Worm (Caenorhabditis elegans) whole organism, late embryonic: Measurements from ENCODE around the gene srw-68.

Source experiments
- C08G9.2 ChIP-seq: sonication (generic microtip); optimal IDR thresholded peaks from 2 replicates; lab custom pipeline; 2016; ENCODE audit warnings: mild to moderate bottlenecking, missing genetic modification characterization, moderate library complexity, missing compliant biosample characterization
- K02D7.2 ChIP-seq: sonication (generic microtip); optimal IDR thresholded peaks from 2 replicates; lab custom pipeline; 2017; ENCODE audit warnings: mild to moderate bottlenecking, missing genetic modification characterization, missing compliant biosample characterization
- Y22D7AL.16 ChIP-seq: sonication (generic microtip); optimal IDR thresholded peaks from 2 replicates; lab custom pipeline; 2016; ENCODE audit warnings: missing genetic modification characterization, missing compliant biosample characterization
- ahr-1 ChIP-seq: sonication (generic microtip); optimal IDR thresholded peaks from 2 replicates; lab custom pipeline; 2016; ENCODE audit warnings: missing genetic modification characterization, missing compliant biosample characterization
- ceh-14 ChIP-seq: sonication (generic microtip); optimal IDR thresholded peaks from 2 replicates; lab custom pipeline; 2016; ENCODE audit warnings: missing genotype, missing genetic modification characterization, missing compliant biosample characterization
- ceh-18 ChIP-seq: sonication (generic microtip); optimal IDR thresholded peaks from 2 replicates; lab custom pipeline; 2016; ENCODE audit warnings: missing genetic modification characterization, missing compliant biosample characterization
- ceh-19 ChIP-seq: fragments of 200-800 bp; sonication (Bioruptor generic); optimal IDR thresholded peaks from 2 replicates; lab custom pipeline; 2018; ENCODE audit warnings: mild to moderate bottlenecking, missing genetic modification characterization, missing compliant biosample characterization
- ceh-2 ChIP-seq: sonication (generic microtip); optimal IDR thresholded peaks from 2 replicates; lab custom pipeline; 2016; ENCODE audit warnings: missing genotype, missing genetic modification characterization, missing compliant biosample characterization
- ceh-24 ChIP-seq: sonication (generic microtip); optimal IDR thresholded peaks from 2 replicates; lab custom pipeline; 2016; ENCODE audit warnings: mild to moderate bottlenecking, missing genetic modification characterization, missing compliant biosample characterization
- ceh-31 ChIP-seq: sonication (generic microtip); optimal IDR thresholded peaks from 2 replicates; lab custom pipeline; 2016; ENCODE audit warnings: missing genetic modification characterization, missing compliant biosample characterization
- ceh-34 ChIP-seq: sonication (generic microtip); optimal IDR thresholded peaks from 2 replicates; lab custom pipeline; 2016; ENCODE audit warnings: mild to moderate bottlenecking, missing genetic modification characterization, missing compliant biosample characterization
- ceh-48 ChIP-seq: sonication (generic microtip); optimal IDR thresholded peaks from 2 replicates; lab custom pipeline; 2016; ENCODE audit warnings: missing genetic modification characterization, inconsistent platforms, missing compliant biosample characterization
- ceh-6 ChIP-seq: fragments of 200-800 bp; sonication (Bioruptor generic); optimal IDR thresholded peaks from 2 replicates; lab custom pipeline; 2018; ENCODE audit warnings: mild to moderate bottlenecking, missing genetic modification characterization, missing compliant biosample characterization
- ceh-9 ChIP-seq: sonication (generic microtip); optimal IDR thresholded peaks from 2 replicates; lab custom pipeline; 2016; ENCODE audit warnings: mild to moderate bottlenecking, missing genetic modification characterization, inconsistent platforms, missing compliant biosample characterization
- dmd-4 ChIP-seq: sonication (generic microtip); optimal IDR thresholded peaks from 2 replicates; lab custom pipeline; 2016; ENCODE audit warnings: borderline replicate concordance, missing genetic modification characterization, missing compliant biosample characterization
- dve-1 ChIP-seq: sonication (generic microtip); optimal IDR thresholded peaks from 2 replicates; lab custom pipeline; 2017; ENCODE audit warnings: antibody characterized with exemption, mild to moderate bottlenecking, missing genetic modification characterization, missing compliant biosample characterization
- elt-2 ChIP-seq: sonication (generic microtip); optimal IDR thresholded peaks from 2 replicates; lab custom pipeline; 2016; ENCODE audit warnings: missing genetic modification reagents, missing genetic modification characterization, missing compliant biosample characterization
- elt-4 ChIP-seq: sonication (generic microtip); optimal IDR thresholded peaks from 2 replicates; lab custom pipeline; 2016; ENCODE audit warnings: missing genetic modification characterization, missing compliant biosample characterization
- eyg-1 ChIP-seq: sonication (generic microtip); optimal IDR thresholded peaks from 2 replicates; lab custom pipeline; 2016; ENCODE audit warnings: missing genotype, missing genetic modification characterization, missing compliant biosample characterization
- fax-1 ChIP-seq: sonication (generic microtip); optimal IDR thresholded peaks from 2 replicates; lab custom pipeline; 2016; ENCODE audit warnings: missing genotype, missing genetic modification characterization, missing compliant biosample characterization
- gmeb-2 ChIP-seq: sonication (generic microtip); optimal IDR thresholded peaks from 2 replicates; lab custom pipeline; 2016; ENCODE audit warnings: missing genetic modification characterization, inconsistent platforms, missing compliant biosample characterization
- hlh-13 ChIP-seq: fragments of 200-800 bp; sonication (Bioruptor generic); optimal IDR thresholded peaks from 2 replicates; lab custom pipeline; 2018; ENCODE audit warnings: mild to moderate bottlenecking, missing genetic modification characterization, missing compliant biosample characterization
- hlh-15 ChIP-seq: sonication (generic microtip); optimal IDR thresholded peaks from 2 replicates; lab custom pipeline; 2016; ENCODE audit warnings: missing genetic modification characterization, missing compliant biosample characterization
- hlh-8 ChIP-seq: sonication (generic microtip); optimal IDR thresholded peaks from 2 replicates; lab custom pipeline; 2016; ENCODE audit warnings: missing genotype, missing genetic modification characterization, missing compliant biosample characterization
- npax-4 ChIP-seq: sonication (generic microtip); optimal IDR thresholded peaks from 2 replicates; lab custom pipeline; 2016; ENCODE audit warnings: missing genetic modification characterization, missing compliant biosample characterization
- pqm-1 ChIP-seq: sonication (generic microtip); optimal IDR thresholded peaks from 2 replicates; lab custom pipeline; 2016; ENCODE audit warnings: missing genetic modification characterization, missing compliant biosample characterization
- pros-1 ChIP-seq: fragments of 150-350 bp; optimal IDR thresholded peaks from 2 replicates; lab custom pipeline; 2014; ENCODE audit warnings: missing biosample characterization, missing genetic modification reagents, missing genetic modification characterization
- sox-2 ChIP-seq: fragments of 200-800 bp; sonication (Bioruptor generic); IDR thresholded peaks from 2 replicates; pipeline ENCODE4 v1.3.6; 2022; ENCODE audit warnings: missing genetic modification reagents, missing genetic modification characterization, missing compliant biosample characterization
- syd-9 ChIP-seq: sonication (generic microtip); optimal IDR thresholded peaks from 2 replicates; lab custom pipeline; 2016; ENCODE audit warnings: mild to moderate bottlenecking, missing genetic modification characterization, moderate library complexity, missing compliant biosample characterization
- tbx-2 ChIP-seq: sonication (generic microtip); optimal IDR thresholded peaks from 2 replicates; lab custom pipeline; 2016; ENCODE audit warnings: missing genetic modification characterization, missing compliant biosample characterization
- unc-3 ChIP-seq, 2 experiments: fragments of 200-800 bp in 1 of 2; sonication (Bioruptor generic) in 1 of 2; sonication (generic microtip) in 1 of 2; conservative IDR thresholded peaks in 1 of 2; optimal IDR thresholded peaks in 1 of 2; 2 replicates each; pipeline versions ENCODE4 v1.3.6 to Lab custom; 2016 to 2022; ENCODE audit warnings: missing compliant biosample characterization in 2 of 2, missing genetic modification characterization in 2 of 2, missing genetic modification reagents in 1 of 2
- unc-42 ChIP-seq: sonication (generic microtip); optimal IDR thresholded peaks from 2 replicates; lab custom pipeline; 2016; ENCODE audit warnings: missing genotype, missing genetic modification characterization, missing compliant biosample characterization
- unc-86 ChIP-seq: sonication (generic microtip); optimal IDR thresholded peaks from 2 replicates; lab custom pipeline; 2016; ENCODE audit warnings: missing genetic modification characterization, missing compliant biosample characterization
- zip-5 ChIP-seq: sonication (generic microtip); optimal IDR thresholded peaks from 2 replicates; lab custom pipeline; 2016; ENCODE audit warnings: missing genetic modification characterization, missing compliant biosample characterization

Gene srw-68

DNA sequence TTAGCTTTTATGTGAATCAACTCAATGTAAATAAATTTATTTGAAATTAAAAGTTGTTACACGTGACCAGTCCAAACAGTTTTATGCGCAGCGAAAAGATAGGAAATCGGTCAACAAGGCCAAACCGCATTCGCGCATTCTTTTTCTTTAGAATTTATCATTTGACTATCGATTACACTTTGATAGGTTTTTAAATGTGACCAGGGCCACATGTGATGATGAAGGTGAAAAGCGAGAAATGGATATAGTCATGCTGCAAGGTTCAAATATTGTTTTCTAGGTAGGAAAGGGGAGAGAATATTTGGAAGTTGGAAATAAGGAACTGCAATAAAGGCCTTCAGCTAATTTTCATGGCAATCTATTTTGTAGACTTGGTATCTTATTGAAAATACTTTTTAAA, 10.4 kb upstream of the srw-68 start:
- no peak for TF ChIP-seq eyg-1 (tag; lab: Kevin White, UChicago)
- TF ChIP-seq ceh-31 (tag; lab: Kevin White, UChicago) = no peak
- no peak for TF ChIP-seq C08G9.2 (tag; lab: Kevin White, UChicago)
- TF ChIP-seq K02D7.2 (tag; lab: Kevin White, UChicago) = no peak
- no peak for TF ChIP-seq ceh-34
- TF ChIP-seq npax-4 (tag; lab: Kevin White, UChicago) = no peak
- no peak for TF ChIP-seq ceh-6 (GFP tag; lab: Kevin White, UChicago)
- TF ChIP-seq ceh-18 (tag; lab: Kevin White, UChicago) = no peak
- TF ChIP-seq pros-1 (tag; lab: Kevin White, UChicago) = no peak
- TF ChIP-seq Y22D7AL.16 (tag; lab: Kevin White, UChicago) = no peak
- TF ChIP-seq ceh-14 (tag; lab: Kevin White, UChicago) = no peak
- TF ChIP-seq dve-1 (tag; lab: Kevin White, UChicago) = no peak
- TF ChIP-seq tbx-2 (tag; lab: Kevin White, UChicago) = no peak
- no peak for TF ChIP-seq unc-86
- no peak for TF ChIP-seq sox-2 (GFP tag; lab: Robert Waterston, UW)
- no peak for TF ChIP-seq fax-1 (tag; lab: Kevin White, UChicago)
- TF ChIP-seq hlh-15 = no peak

DNA sequence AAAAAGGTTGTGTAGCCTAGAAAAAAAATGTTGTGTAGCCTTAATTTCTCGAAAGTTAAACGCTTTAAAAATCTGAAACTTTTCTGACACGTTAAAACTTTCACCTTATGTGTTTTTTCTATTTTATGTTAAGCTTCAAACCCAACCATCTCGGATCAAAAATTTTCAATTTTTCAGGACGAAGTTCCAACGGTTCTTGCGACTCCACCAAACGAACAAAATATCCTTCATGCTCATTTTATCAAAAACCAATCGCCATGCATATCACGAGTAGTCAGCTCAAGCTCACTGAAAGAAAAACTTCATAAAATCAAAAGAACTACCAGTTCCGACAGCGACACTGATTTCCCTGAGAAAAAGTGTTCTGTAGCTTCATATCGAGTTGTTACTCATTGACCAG, 10.0 kb upstream of the srw-68 start:
- no peak for TF ChIP-seq pros-1 (tag; lab: Kevin White, UChicago)
- TF ChIP-seq eyg-1 (tag; lab: Kevin White, UChicago) = no peak
- TF ChIP-seq ceh-19 (GFP tag; lab: Kevin White, UChicago) = no peak
- TF ChIP-seq elt-2 (tag; lab: Kevin White, UChicago) = no peak
- TF ChIP-seq unc-86 = no peak
- TF ChIP-seq ceh-14 (tag; lab: Kevin White, UChicago) = no peak
- TF ChIP-seq elt-4 (tag; lab: Kevin White, UChicago) = no peak
- TF ChIP-seq unc-42 = no peak

DNA sequence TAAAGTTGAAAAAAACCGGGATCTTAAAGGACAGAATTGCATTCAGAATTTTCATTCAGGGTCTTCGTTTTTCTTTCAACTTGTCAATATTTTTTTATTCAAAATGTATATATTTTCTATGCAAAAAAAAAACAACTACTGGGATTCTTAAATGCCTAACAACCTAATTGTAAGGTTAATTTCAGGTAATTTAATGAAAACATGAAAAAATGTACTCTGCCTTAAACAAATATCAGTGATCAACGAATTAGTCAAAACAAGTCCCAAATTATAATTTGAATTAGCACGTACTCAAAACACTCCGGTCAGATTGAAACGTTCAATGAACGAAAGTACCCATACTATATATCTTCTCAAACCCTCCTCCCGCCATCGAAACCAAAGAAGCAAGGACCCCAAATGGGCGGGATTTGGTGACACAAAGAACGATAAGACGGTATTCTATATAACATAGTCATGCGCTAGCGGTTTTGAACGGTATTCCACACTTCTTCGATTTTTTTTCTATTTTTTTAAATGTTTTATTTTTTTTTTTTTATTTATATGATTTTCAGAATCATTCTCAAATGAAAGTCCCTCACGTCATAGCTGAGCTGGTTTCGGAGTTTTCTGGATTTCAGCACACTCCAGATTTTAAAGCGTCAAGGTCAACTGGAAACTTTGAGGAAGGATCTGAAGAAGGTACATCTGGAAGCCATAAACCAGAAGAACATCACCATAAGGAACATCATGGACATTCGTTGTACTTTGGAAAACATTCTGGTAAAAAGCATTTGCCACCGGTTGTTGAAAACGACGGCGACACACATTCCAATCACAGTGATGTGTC, 9.1 kb upstream of the srw-68 start, which contains the start of the genes ddo-2 and F25E5.8:
Gene ddo-2 (minus strand): TSS at position 330 of the 829 bp plus-strand sequence.
Gene F25E5.8 (plus strand): TSS at position 555 of the 829 bp plus-strand sequence.
- TF ChIP-seq hlh-13 (GFP tag; lab: Kevin White, UChicago) (no peak), gmeb-2 (tag; lab: Kevin White, UChicago) (no peak), unc-86 (no peak), ceh-9 (no peak), unc-3 (GFP tag; conservative IDR thresholded peaks at IDR 0.05; lab: Robert Waterston, UW) (no peak), unc-3 (tag; optimal IDR thresholded peaks at IDR 0.05; lab: Kevin White, UChicago) (no peak), ceh-24 (tag; lab: Kevin White, UChicago) (no peak), dve-1 (tag; lab: Kevin White, UChicago) (no peak), zip-5 (tag; lab: Kevin White, UChicago) (no peak), dmd-4 (tag; lab: Kevin White, UChicago) (no peak), syd-9 (tag; lab: Kevin White, UChicago) (no peak), tbx-2 (tag; lab: Kevin White, UChicago) (no peak), ahr-1 (tag; lab: Kevin White, UChicago) (no peak), ceh-2 (no peak), ceh-48 (tag; lab: Kevin White, UChicago) (no peak), npax-4 (tag; lab: Kevin White, UChicago) (no peak), pqm-1 (tag; lab: Kevin White, UChicago) (no peak), hlh-8 (tag; lab: Kevin White, UChicago) (no peak), elt-2 (tag; lab: Kevin White, UChicago) (no peak), K02D7.2 (tag; lab: Kevin White, UChicago) (no peak)
